Worm (Caenorhabditis elegans): ENCODE data around the gene srbc-65.

ce11 chrV:16600623-16601022 lies 49.8 kb downstream of the srbc-65 start, which contains the start of gene T03E6.9:
- TF ChIP-seq spr-1 (tag; optimal IDR thresholded peaks at IDR 0.05) (no peak), aly-2 (tag; optimal IDR thresholded peaks at IDR 0.05) (no peak), php-3 (GFP tag; IDR thresholded peaks at IDR 0.05) (no peak), nhr-77 (tag; optimal IDR thresholded peaks at IDR 0.05) (no peak), nhr-48 (tag; optimal IDR thresholded peaks at IDR 0.05) (no peak), lin-39 (tag; optimal IDR thresholded peaks at IDR 0.05) (no peak), nhr-102 (tag; optimal IDR thresholded peaks at IDR 0.05) (no peak), R02D3.7 (tag; optimal IDR thresholded peaks at IDR 0.05) (no peak), T20F7.1 (GFP tag; optimal IDR thresholded peaks at IDR 0.05) (no peak), ceh-28 (tag; optimal IDR thresholded peaks at IDR 0.05) (no peak), aha-1 (tag) (no peak), pqm-1 (tag; optimal IDR thresholded peaks at IDR 0.05) (no peak), mes-2 (tag; optimal IDR thresholded peaks at IDR 0.05; ENCODE audit: poor library complexity, severe bottlenecking) (no peak)
